Worm (Caenorhabditis elegans) whole organism, late embryonic: ENCODE data around the gene K11D12.14.

Experiments used
- ahr-1 ChIP-seq: sonication (generic microtip); optimal IDR thresholded peaks from 2 replicates; lab custom pipeline; 2016; ENCODE audit warnings: missing genetic modification characterization, missing compliant biosample characterization
- hlh-8 ChIP-seq: sonication (generic microtip); optimal IDR thresholded peaks from 2 replicates; lab custom pipeline; 2016; ENCODE audit warnings: missing genotype, missing genetic modification characterization, missing compliant biosample characterization
- nhr-11 ChIP-seq: fragments of 150-350 bp; optimal IDR thresholded peaks from 2 replicates; lab custom pipeline; 2014; ENCODE audit warnings: missing biosample characterization, missing genetic modification characterization
- npax-4 ChIP-seq: sonication (generic microtip); optimal IDR thresholded peaks from 2 replicates; lab custom pipeline; 2016; ENCODE audit warnings: missing genetic modification characterization, missing compliant biosample characterization
- pha-4 ChIP-seq: fragments of 150-350 bp; optimal IDR thresholded peaks from 2 replicates; lab custom pipeline; 2018; ENCODE audit warnings: missing biosample characterization, missing genetic modification reagents, missing genetic modification characterization
- sox-4 ChIP-seq: sonication (generic microtip); optimal IDR thresholded peaks from 2 replicates; lab custom pipeline; 2017; ENCODE audit warnings: mild to moderate bottlenecking, missing genetic modification characterization, inconsistent platforms, missing compliant biosample characterization
- syd-9 ChIP-seq: sonication (generic microtip); optimal IDR thresholded peaks from 2 replicates; lab custom pipeline; 2016; ENCODE audit warnings: mild to moderate bottlenecking, missing genetic modification characterization, moderate library complexity, missing compliant biosample characterization
- unc-3 ChIP-seq, 2 experiments: fragments of 200-800 bp in 1 of 2; sonication (Bioruptor generic) in 1 of 2; sonication (generic microtip) in 1 of 2; conservative IDR thresholded peaks in 1 of 2; optimal IDR thresholded peaks in 1 of 2; 2 replicates each; pipeline versions ENCODE4 v1.3.6 to Lab custom; 2016 to 2022; ENCODE audit warnings: missing compliant biosample characterization in 2 of 2, missing genetic modification characterization in 2 of 2, missing genetic modification reagents in 1 of 2
- unc-86 ChIP-seq: sonication (generic microtip); optimal IDR thresholded peaks from 2 replicates; lab custom pipeline; 2016; ENCODE audit warnings: missing genetic modification characterization, missing compliant biosample characterization

DNA sequence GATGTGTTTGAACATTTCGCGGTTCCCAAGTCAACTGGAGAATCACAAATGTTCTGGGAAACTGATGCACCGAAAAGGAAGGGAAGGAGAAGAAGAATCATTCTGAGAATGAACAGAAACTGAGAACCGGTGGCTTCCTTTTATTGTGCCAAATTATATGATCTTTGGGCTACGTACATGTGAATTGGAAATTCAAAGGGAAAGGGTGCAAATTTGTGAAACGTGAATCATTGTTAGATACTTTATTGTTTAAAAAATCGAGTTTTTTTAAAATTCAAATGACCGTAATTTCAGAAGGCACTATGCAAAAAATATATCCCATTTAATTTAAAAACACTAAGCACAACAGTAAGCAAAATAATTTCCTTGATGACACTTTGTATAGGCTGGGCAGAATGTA lies 14.4 kb upstream of the K11D12.14 start, which contains the start of gene K11D12.6:
- TF ChIP-seq pha-4 (tag; lab: Kevin White, UChicago) (no peak), nhr-11 (no peak), npax-4 (tag; lab: Kevin White, UChicago) (no peak), hlh-8 (tag; lab: Kevin White, UChicago) (no peak), unc-3 (GFP tag; conservative IDR thresholded peaks at IDR 0.05; lab: Robert Waterston, UW) (no peak), unc-3 (tag; optimal IDR thresholded peaks at IDR 0.05; lab: Kevin White, UChicago) (no peak), syd-9 (tag; lab: Kevin White, UChicago) (no peak), sox-4 (tag; lab: Kevin White, UChicago) (no peak), ahr-1 (tag; lab: Kevin White, UChicago) (no peak), unc-86 (tag; lab: Kevin White, UChicago) (no peak)
